Worm (Caenorhabditis elegans): ENCODE results near the gene Y50D7A.10.

Gene Y50D7A.10

DNA sequence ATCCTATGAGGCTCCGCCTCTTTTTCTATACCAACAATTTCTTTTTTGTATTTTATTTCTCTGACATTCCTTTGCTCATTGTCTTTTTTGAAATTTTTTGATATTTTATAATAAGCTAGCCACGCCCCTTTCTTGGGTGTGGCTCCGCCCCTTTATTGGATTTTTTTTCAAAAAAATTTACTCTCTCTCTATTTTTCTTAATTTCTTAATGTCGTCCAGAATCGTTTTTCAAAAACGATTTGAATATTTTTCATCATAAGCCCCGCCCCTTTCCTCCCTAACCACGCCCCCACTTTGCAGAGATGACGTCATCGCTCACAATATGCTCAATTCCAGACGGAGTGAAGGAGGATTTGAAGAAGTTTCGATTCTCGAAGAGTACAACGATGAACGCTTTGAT lies at the start of gene Y50D7A.10:
Gene Y50D7A.10 (plus strand): TSS at position 301 of the 400 bp plus-strand sequence.
- TF ChIP-seq flt-1 (GFP tag; IDR thresholded peaks at IDR 0.05) (no peak), tbx-37 (GFP tag; conservative IDR thresholded peaks at IDR 0.05) (no peak), sea-1 (GFP tag; conservative IDR thresholded peaks at IDR 0.05) (no peak), tbx-11 (GFP tag; IDR thresholded peaks at IDR 0.05) (no peak), aly-1 (tag; optimal IDR thresholded peaks at IDR 0.05) (no peak)

DNA sequence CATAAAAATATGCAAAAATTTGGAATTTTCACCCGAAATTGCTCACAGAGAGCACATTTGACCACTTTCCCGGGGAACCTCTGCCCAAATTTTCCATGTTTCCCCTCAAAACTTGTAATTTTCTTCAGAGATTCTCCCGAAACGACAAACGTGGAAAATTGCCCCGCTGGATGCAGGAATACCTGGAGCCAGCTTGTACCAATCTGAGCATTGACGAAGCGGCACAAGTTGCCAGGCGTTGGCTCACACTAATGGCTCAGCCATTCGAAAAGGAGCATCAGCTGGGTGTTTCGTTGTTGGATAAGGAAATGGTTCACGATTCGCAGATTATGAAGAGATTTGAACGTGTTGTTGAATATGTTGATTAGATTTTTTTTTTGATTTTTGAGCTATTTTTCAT lies 32.8 kb upstream of the Y50D7A.10 start:
- no peak for TF ChIP-seq scrt-1 (GFP tag; IDR thresholded peaks at IDR 0.05)
- TF ChIP-seq ceh-36 (tag; optimal IDR thresholded peaks at IDR 0.05): no peak
- no peak for TF ChIP-seq hmg-4 (GFP tag; optimal IDR thresholded peaks at IDR 0.05)
- TF ChIP-seq tbx-11 (GFP tag; IDR thresholded peaks at IDR 0.05): no peak
- TF ChIP-seq pes-1 (GFP tag; IDR thresholded peaks at IDR 0.05): no peak
- TF ChIP-seq ets-7 (tag; optimal IDR thresholded peaks at IDR 0.05): no peak
- TF ChIP-seq ama-1 (optimal IDR thresholded peaks at IDR 0.05): no peak
- no peak for TF ChIP-seq ceh-13 (GFP tag; optimal IDR thresholded peaks at IDR 0.05)
- TF ChIP-seq B0310.2 (tag; optimal IDR thresholded peaks at IDR 0.05): no peak

DNA sequence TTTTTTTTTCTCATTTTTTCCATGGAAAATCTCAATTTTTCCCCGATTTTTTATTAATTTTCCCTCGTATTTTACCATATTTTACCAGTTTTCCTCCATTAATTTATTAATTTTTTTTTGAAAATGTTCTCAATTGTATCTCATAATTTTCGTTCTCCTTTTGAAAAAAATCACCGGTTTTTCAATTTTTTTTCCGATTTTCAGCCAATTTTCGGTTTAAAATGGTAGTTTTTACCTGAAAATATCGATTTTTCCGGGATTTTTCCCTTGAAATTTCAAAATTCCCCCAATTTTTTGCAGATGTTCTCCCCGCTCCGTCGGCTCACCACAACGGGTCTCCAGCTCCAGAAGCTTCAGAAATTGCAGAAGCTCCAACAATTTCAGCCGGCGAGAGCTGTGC lies 31.4 kb upstream of the Y50D7A.10 start, which contains the start of gene taco-1:
Gene taco-1 (plus strand): TSS at position 301 of the 400 bp plus-strand sequence.
- TF ChIP-seq ama-1 (optimal IDR thresholded peaks at IDR 0.05): no peak
- no peak for TF ChIP-seq ets-7 (tag; optimal IDR thresholded peaks at IDR 0.05)
- no peak for TF ChIP-seq B0310.2 (tag; optimal IDR thresholded peaks at IDR 0.05)
- TF ChIP-seq sea-1 (GFP tag; conservative IDR thresholded peaks at IDR 0.05): no peak
- no peak for TF ChIP-seq F13C5.2 (tag; optimal IDR thresholded peaks at IDR 0.05)
- TF ChIP-seq hmbx-1 (tag; optimal IDR thresholded peaks at IDR 0.05): no peak
- TF ChIP-seq tbx-11 (GFP tag; IDR thresholded peaks at IDR 0.05): no peak
- TF ChIP-seq scrt-1 (GFP tag; IDR thresholded peaks at IDR 0.05): no peak
- TF ChIP-seq hmg-4 (GFP tag; optimal IDR thresholded peaks at IDR 0.05): no peak

DNA sequence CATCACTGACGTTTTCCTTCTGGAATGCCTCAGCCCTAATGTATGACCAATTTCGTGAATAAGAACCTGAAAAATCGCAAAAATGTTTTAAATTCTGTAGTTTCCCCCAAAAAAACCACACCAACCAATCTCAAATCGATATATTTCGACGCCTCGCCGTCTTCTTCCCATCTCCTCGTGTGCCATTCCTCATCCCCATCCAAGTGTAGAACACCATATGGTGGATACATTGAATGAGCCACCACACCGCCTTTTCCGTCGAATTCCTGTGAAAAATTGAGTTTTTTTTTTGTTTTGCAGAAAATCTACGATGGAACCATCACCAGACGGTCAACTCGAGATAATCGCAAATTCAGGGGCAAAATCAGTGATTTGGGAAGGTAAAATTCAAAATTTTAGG lies 22.9 kb upstream of the Y50D7A.10 start, which contains the start of gene Y50D7A.1:
Gene Y50D7A.1 (plus strand): TSS at position 301 of the 400 bp plus-strand sequence.
- no peak for TF ChIP-seq tbx-37 (GFP tag; conservative IDR thresholded peaks at IDR 0.05)
- TF ChIP-seq ama-1 (optimal IDR thresholded peaks at IDR 0.05): no peak
- TF ChIP-seq hmg-4 (GFP tag; optimal IDR thresholded peaks at IDR 0.05): no peak

DNA sequence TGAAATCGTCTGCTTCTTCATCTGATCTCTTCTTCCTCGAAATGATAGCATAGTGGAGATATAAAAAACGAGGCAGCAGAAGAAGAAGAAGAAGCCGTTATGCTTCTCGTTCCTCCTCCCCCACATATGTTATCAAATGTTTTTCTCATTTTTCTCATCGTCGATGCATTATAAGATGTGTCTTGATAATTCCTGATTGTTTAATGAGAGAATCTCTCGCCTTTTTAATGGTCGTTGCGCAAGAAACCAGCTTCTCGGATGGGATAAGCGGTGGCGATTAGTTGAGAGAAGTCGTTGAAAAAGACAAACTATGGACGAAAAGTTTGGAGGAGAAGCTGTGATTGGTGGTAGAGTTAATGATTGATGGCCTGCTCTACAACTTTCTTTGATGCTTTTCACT lies 20.7 kb upstream of the Y50D7A.10 start, which contains the start of gene Y50D7A.13:
Gene Y50D7A.13 (minus strand): TSS at position 101 of the 400 bp plus-strand sequence.
- no peak for TF ChIP-seq hnd-1 (tag; optimal IDR thresholded peaks at IDR 0.05)
- TF ChIP-seq hmg-4 (GFP tag; optimal IDR thresholded peaks at IDR 0.05): no peak
- TF ChIP-seq ama-1 (optimal IDR thresholded peaks at IDR 0.05): no peak
- TF ChIP-seq aly-1 (tag; optimal IDR thresholded peaks at IDR 0.05): no peak
- TF ChIP-seq hmbx-1 (tag; optimal IDR thresholded peaks at IDR 0.05): no peak
- no peak for TF ChIP-seq ceh-13 (GFP tag; optimal IDR thresholded peaks at IDR 0.05)
- no peak for TF ChIP-seq F13C5.2 (tag; optimal IDR thresholded peaks at IDR 0.05)
- no peak for TF ChIP-seq pes-1 (GFP tag; IDR thresholded peaks at IDR 0.05)
- no peak for TF ChIP-seq B0310.2 (tag; optimal IDR thresholded peaks at IDR 0.05)

DNA sequence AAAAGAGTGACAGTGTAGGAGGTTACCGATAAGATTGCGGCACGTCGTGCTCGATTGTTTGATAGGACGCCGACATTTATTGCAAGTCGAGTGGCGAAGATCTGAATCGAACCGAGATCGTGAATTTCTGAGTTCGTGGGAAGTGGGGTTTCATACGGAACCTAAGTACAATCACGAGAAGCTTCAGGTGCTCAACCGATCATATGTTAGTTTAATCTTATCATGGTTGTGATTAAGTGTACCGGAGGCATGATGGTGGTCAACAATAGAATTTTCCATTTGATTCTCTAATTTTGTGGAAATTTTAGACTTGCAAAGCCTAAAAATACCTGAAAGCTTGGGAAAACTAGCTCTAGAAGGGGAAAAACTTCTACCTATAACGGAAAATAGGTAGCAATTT lies 16.8 kb upstream of the Y50D7A.10 start, which contains the start of gene ads-1:
Gene ads-1 (minus strand): TSS at position 101 of the 400 bp plus-strand sequence.
- no peak for TF ChIP-seq F13C5.2 (tag; optimal IDR thresholded peaks at IDR 0.05)
- TF ChIP-seq ceh-36 (tag; optimal IDR thresholded peaks at IDR 0.05): no peak
- TF ChIP-seq tbx-11 (GFP tag; IDR thresholded peaks at IDR 0.05): no peak
- TF ChIP-seq ets-7 (tag; optimal IDR thresholded peaks at IDR 0.05): no peak
- no peak for TF ChIP-seq hnd-1 (tag; optimal IDR thresholded peaks at IDR 0.05)
- TF ChIP-seq B0310.2 (tag; optimal IDR thresholded peaks at IDR 0.05): no peak
- TF ChIP-seq ama-1 (optimal IDR thresholded peaks at IDR 0.05): no peak
- no peak for TF ChIP-seq hmbx-1 (tag; optimal IDR thresholded peaks at IDR 0.05)

DNA sequence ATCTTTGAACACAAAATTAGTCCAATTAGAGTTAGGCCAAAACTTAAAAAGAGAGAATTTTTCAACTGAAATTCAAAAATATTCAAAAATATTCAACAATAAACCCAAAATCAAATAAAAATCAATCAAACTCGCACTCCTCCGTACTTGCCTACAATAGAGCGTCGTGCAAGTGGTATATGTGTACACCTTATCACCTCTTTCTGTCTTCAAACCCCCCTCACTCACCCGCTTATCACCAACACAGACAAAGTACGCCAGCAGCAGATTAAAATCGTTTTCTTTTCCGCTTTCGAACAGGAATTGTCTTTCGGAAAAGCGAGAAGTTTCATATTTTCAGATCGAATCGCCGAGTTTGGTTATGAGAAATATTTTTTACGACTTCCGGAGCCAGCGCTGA lies 16.0 kb upstream of the Y50D7A.10 start:
- TF ChIP-seq hmg-4 (GFP tag; optimal IDR thresholded peaks at IDR 0.05): no peak
- TF ChIP-seq tbx-11 (GFP tag; IDR thresholded peaks at IDR 0.05): no peak
- no peak for TF ChIP-seq ceh-13 (GFP tag; optimal IDR thresholded peaks at IDR 0.05)
- TF ChIP-seq hmbx-1 (tag; optimal IDR thresholded peaks at IDR 0.05): no peak
- no peak for TF ChIP-seq tra-4 (tag; optimal IDR thresholded peaks at IDR 0.05)
- TF ChIP-seq B0310.2 (tag; optimal IDR thresholded peaks at IDR 0.05): no peak
- no peak for TF ChIP-seq ama-1 (optimal IDR thresholded peaks at IDR 0.05)
- TF ChIP-seq ets-7 (tag; optimal IDR thresholded peaks at IDR 0.05): no peak
- TF ChIP-seq ceh-36 (tag; optimal IDR thresholded peaks at IDR 0.05): no peak
- TF ChIP-seq aly-1 (tag; optimal IDR thresholded peaks at IDR 0.05): no peak

DNA sequence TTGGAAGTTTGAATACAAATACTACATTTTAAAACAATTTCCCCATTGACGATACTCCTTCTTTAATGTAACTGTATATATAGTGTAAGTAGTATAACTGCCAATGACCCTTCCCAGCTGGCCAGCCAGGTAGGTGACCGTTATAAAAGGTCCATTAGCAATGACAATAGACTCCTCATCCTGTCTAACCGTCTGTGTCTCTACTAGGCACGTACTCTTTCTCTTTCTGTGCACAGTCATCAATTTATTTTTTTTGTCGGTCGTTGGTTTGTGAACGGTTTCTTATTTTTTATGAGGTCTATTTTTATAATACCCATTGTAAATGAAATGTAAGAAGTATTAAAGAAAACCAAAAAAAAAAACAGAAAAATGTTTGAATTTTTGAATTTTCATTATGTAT lies 10.7 kb upstream of the Y50D7A.10 start:
- TF ChIP-seq scrt-1 (GFP tag; IDR thresholded peaks at IDR 0.05) (no peak), aly-1 (tag; optimal IDR thresholded peaks at IDR 0.05) (no peak), hmbx-1 (tag; optimal IDR thresholded peaks at IDR 0.05) (no peak), B0310.2 (tag; optimal IDR thresholded peaks at IDR 0.05) (no peak)

DNA sequence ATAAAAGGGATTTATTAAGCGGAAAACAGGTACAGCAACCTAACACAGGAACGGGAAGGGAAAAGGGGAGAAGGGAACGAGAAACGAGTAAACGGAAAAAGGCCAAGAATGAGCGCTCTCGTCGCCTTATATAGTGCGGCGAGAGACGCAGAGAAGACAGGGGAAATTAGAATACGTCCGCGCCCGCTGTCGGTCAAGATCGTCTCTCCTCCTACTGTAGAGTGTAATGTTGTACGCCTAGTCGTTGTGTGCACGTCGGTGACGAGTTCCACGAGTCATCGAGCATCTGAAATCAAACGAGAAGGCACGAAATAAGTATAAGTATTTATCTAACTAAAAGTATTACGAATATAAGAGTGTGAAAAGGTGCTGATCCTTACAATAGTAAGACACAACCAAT lies 4.1 kb upstream of the Y50D7A.10 start:
- TF ChIP-seq hmbx-1 (tag; optimal IDR thresholded peaks at IDR 0.05): no peak
- TF ChIP-seq sea-1 (GFP tag; conservative IDR thresholded peaks at IDR 0.05): 0 out of 2 replicates have a peak, but pooled peaks have one; percentile 53
